Fruit fly (Drosophila melanogaster) whole organism, embryonic: ENCODE measurements around the gene Ctl1.

ENCODE experiments used
- Abd-B ChIP-seq: fragments of 200-800 bp; sonication (Bioruptor generic); optimal IDR thresholded peaks from 2 replicates; lab custom pipeline; 2018; ENCODE audit warnings: missing biosample characterization, mild to moderate bottlenecking, missing genetic modification characterization, moderate library complexity
- Adf1 ChIP-seq: fragments of 200-800 bp; sonication (Bioruptor generic); IDR thresholded peaks from 2 replicates; pipeline ENCODE4 v1.3.6; 2022; ENCODE audit warnings: missing biosample characterization, missing genetic modification characterization
- CG1024 ChIP-seq: fragments of 200-800 bp; sonication (Bioruptor generic); IDR thresholded peaks from 2 replicates; pipeline ENCODE4 v1.3.6; 2022; ENCODE audit warnings: missing biosample characterization, missing genetic modification characterization
- CG10366 ChIP-seq: fragments of 200-800 bp; sonication (Bioruptor generic); IDR thresholded peaks from 2 replicates; pipeline ENCODE4 v1.3.6; 2022; ENCODE audit warnings: missing biosample characterization, missing genetic modification characterization
- CG12219 ChIP-seq: fragments of 200-800 bp; sonication (Bioruptor generic); optimal IDR thresholded peaks from 3 replicates; lab custom pipeline; 2018; ENCODE audit warnings: missing biosample characterization, mild to moderate bottlenecking, missing genetic modification characterization
- CG13624 ChIP-seq: fragments of 200-800 bp; sonication (Bioruptor generic); optimal IDR thresholded peaks from 2 replicates; lab custom pipeline; 2016; ENCODE audit warnings: missing biosample characterization, missing genetic modification characterization
- CG13894 ChIP-seq: fragments of 200-800 bp; sonication (Bioruptor generic); optimal IDR thresholded peaks from 3 replicates; lab custom pipeline; 2018; ENCODE audit warnings: missing biosample characterization, mild to moderate bottlenecking, missing genetic modification characterization, moderate library complexity
- CG15479 ChIP-seq: fragments of 200-800 bp; sonication (Bioruptor generic); optimal IDR thresholded peaks from 3 replicates; lab custom pipeline; 2019; ENCODE audit warnings: missing biosample characterization, mild to moderate bottlenecking, missing genetic modification characterization, moderate library complexity
- CG1647 ChIP-seq: fragments of 200-800 bp; sonication (Bioruptor generic); optimal IDR thresholded peaks from 3 replicates; lab custom pipeline; 2016; ENCODE audit warnings: missing biosample characterization, missing genetic modification characterization
- CG16815 ChIP-seq: fragments of 200-800 bp; sonication (Bioruptor generic); optimal IDR thresholded peaks from 3 replicates; lab custom pipeline; 2017; ENCODE audit warnings: missing biosample characterization, mild to moderate bottlenecking, missing genetic modification characterization
- CG1832 ChIP-seq: fragments of 200-800 bp; sonication (Bioruptor generic); optimal IDR thresholded peaks from 2 replicates; lab custom pipeline; 2017; ENCODE audit warnings: missing biosample characterization, mild to moderate bottlenecking, missing genetic modification characterization, inconsistent platforms
- CG2712 ChIP-seq: fragments of 200-800 bp; optimal IDR thresholded peaks from 3 replicates; lab custom pipeline; 2019; ENCODE audit warnings: missing biosample characterization, mild to moderate bottlenecking, missing genetic modification characterization, moderate library complexity
- CG30020 ChIP-seq: fragments of 200-800 bp; optimal IDR thresholded peaks from 2 replicates; lab custom pipeline; 2019; ENCODE audit warnings: missing biosample characterization, mild to moderate bottlenecking, missing genetic modification characterization, moderate library complexity
- CG31388 ChIP-seq: fragments of 200-800 bp; sonication (Bioruptor generic); optimal IDR thresholded peaks from 2 replicates; lab custom pipeline; 2016; ENCODE audit warnings: missing biosample characterization, missing genetic modification characterization
- CG4617 ChIP-seq: fragments of 200-800 bp; sonication (Bioruptor generic); optimal IDR thresholded peaks from 3 replicates; lab custom pipeline; 2016; ENCODE audit warnings: missing biosample characterization, missing genetic modification characterization, borderline replicate concordance
- CG5245 ChIP-seq: fragments of 200-800 bp; sonication (Bioruptor generic); optimal IDR thresholded peaks from 3 replicates; lab custom pipeline; 2016; ENCODE audit warnings: missing biosample characterization, missing genetic modification characterization
- CG6791 ChIP-seq: fragments of 200-800 bp; sonication (Bioruptor generic); IDR thresholded peaks from 3 replicates; pipeline ENCODE4 v1.3.6; 2022; ENCODE audit warnings: missing biosample characterization, missing genetic modification characterization; ENCODE audit not compliant: partially characterized antibody
- CG7839 ChIP-seq: fragments of 200-800 bp; sonication (Bioruptor generic); optimal IDR thresholded peaks from 3 replicates; lab custom pipeline; 2018; ENCODE audit warnings: missing biosample characterization, mild to moderate bottlenecking, missing genetic modification characterization, moderate library complexity
- CG7987 ChIP-seq: fragments of 200-800 bp; sonication (Bioruptor generic); optimal IDR thresholded peaks from 2 replicates; lab custom pipeline; 2018; ENCODE audit warnings: missing biosample characterization, mild to moderate bottlenecking, missing genetic modification characterization, moderate library complexity
- CG8924 ChIP-seq: fragments of 200-800 bp; optimal IDR thresholded peaks from 3 replicates; lab custom pipeline; 2019; ENCODE audit warnings: missing biosample characterization, mild to moderate bottlenecking, missing genetic modification characterization, moderate library complexity
- CHES-1-like ChIP-seq: fragments of 200-800 bp; sonication (Bioruptor generic); optimal IDR thresholded peaks from 2 replicates; lab custom pipeline; 2016; ENCODE audit warnings: missing biosample characterization, missing genetic modification characterization
- Deaf1 ChIP-seq: fragments of 200-800 bp; optimal IDR thresholded peaks from 3 replicates; lab custom pipeline; 2019; ENCODE audit warnings: missing biosample characterization, mild to moderate bottlenecking, missing genetic modification characterization, moderate library complexity
- Dfd ChIP-seq, 2 experiments: fragments of >200 bp; optimal IDR thresholded peaks; 2 replicates each; lab custom pipeline; 2017; ENCODE audit warnings: missing biosample characterization in 2 of 2, missing genetic modification characterization in 2 of 2
- Eip74EF ChIP-seq, 2 experiments: fragments of 200-800 bp in 1 of 2; fragments of >200 bp in 1 of 2; sonication (Bioruptor generic) in 1 of 2; optimal IDR thresholded peaks; 2 replicates each; lab custom pipeline; 2017 to 2019; ENCODE audit warnings: missing biosample characterization in 2 of 2, missing genetic modification characterization in 2 of 2, mild to moderate bottlenecking in 1 of 2, moderate library complexity in 1 of 2
- Elba2 ChIP-seq: fragments of 200-800 bp; sonication (Bioruptor generic); optimal IDR thresholded peaks from 3 replicates; lab custom pipeline; 2016; ENCODE audit warnings: missing biosample characterization, missing genetic modification characterization
- Ets97D ChIP-seq: fragments of 200-800 bp; sonication (Bioruptor generic); optimal IDR thresholded peaks from 3 replicates; lab custom pipeline; 2016; ENCODE audit warnings: missing biosample characterization, missing genetic modification characterization
- GATAe ChIP-seq: fragments of 200-800 bp; sonication (Bioruptor generic); conservative IDR thresholded peaks from 2 replicates; pipeline ENCODE4 v1.3.6; 2022; ENCODE audit warnings: missing biosample characterization, missing genetic modification characterization
- H2.0 ChIP-seq: fragments of 200-800 bp; sonication (Bioruptor generic); IDR thresholded peaks from 2 replicates; pipeline ENCODE4 v1.3.6; 2022; ENCODE audit warnings: missing biosample characterization, missing genetic modification characterization
- Hr78 ChIP-seq, 2 experiments: fragments of 200-800 bp in 1 of 2; fragments of >200 bp in 1 of 2; sonication (Bioruptor generic) in 1 of 2; optimal IDR thresholded peaks; 2 replicates each; lab custom pipeline; 2017 to 2019; ENCODE audit warnings: missing biosample characterization in 2 of 2, missing genetic modification characterization in 2 of 2, mild to moderate bottlenecking in 1 of 2, moderate library complexity in 1 of 2
- Lim3 ChIP-seq: fragments of 200-800 bp; sonication (Bioruptor generic); IDR thresholded peaks from 2 replicates; pipeline ENCODE4 v1.3.6; 2022; ENCODE audit warnings: missing biosample characterization, missing genetic modification characterization
- Med ChIP-seq: fragments of 200-800 bp; sonication (Bioruptor generic); peaks from one replicate; lab custom pipeline; 2016; ENCODE audit warnings: missing biosample characterization, missing genetic modification characterization, mild to moderate bottlenecking, inconsistent platforms, moderate library complexity
- Ravus ChIP-seq: fragments of 200-800 bp; sonication (Bioruptor generic); IDR thresholded peaks from 2 replicates; pipeline ENCODE4 v1.3.6; 2022; ENCODE audit warnings: missing biosample characterization, missing genetic modification characterization
- Rfx ChIP-seq: fragments of 200-800 bp; sonication (Bioruptor generic); IDR thresholded peaks from 2 replicates; pipeline ENCODE4 v1.3.6; 2022; ENCODE audit warnings: missing biosample characterization, missing genetic modification characterization
- Six4 ChIP-seq: fragments of 200-800 bp; sonication (Bioruptor generic); optimal IDR thresholded peaks from 2 replicates; lab custom pipeline; 2016; ENCODE audit warnings: missing biosample characterization, missing genetic modification characterization
- Sox100B ChIP-seq: fragments of 200-800 bp; sonication (Bioruptor generic); optimal IDR thresholded peaks from 3 replicates; lab custom pipeline; 2018; ENCODE audit warnings: missing biosample characterization, mild to moderate bottlenecking, missing genetic modification characterization
- Xrp1 ChIP-seq: fragments of 200-800 bp; sonication (Bioruptor generic); IDR thresholded peaks from 2 replicates; pipeline ENCODE4 v1.3.6; 2022; ENCODE audit warnings: missing biosample characterization, missing genetic modification characterization
- cas ChIP-seq: fragments of 200-800 bp; sonication (Bioruptor generic); IDR thresholded peaks from 2 replicates; pipeline ENCODE4 v1.3.6; 2022; ENCODE audit warnings: missing biosample characterization, missing genetic modification characterization
- da ChIP-seq: fragments of 200-800 bp; sonication (Bioruptor generic); optimal IDR thresholded peaks from 2 replicates; lab custom pipeline; 2016; ENCODE audit warnings: missing biosample characterization, missing genetic modification characterization
- ems ChIP-seq: fragments of 200-800 bp; sonication (Bioruptor generic); optimal IDR thresholded peaks from 3 replicates; lab custom pipeline; 2016; ENCODE audit warnings: missing biosample characterization, missing genetic modification characterization
- eyg ChIP-seq: fragments of 200-800 bp; sonication (Bioruptor generic); optimal IDR thresholded peaks from 3 replicates; lab custom pipeline; 2016; ENCODE audit warnings: missing biosample characterization, missing genetic modification characterization
- fd96Cb ChIP-seq: fragments of 200-800 bp; sonication (Bioruptor generic); optimal IDR thresholded peaks from 2 replicates; lab custom pipeline; 2018; ENCODE audit warnings: missing biosample characterization, mild to moderate bottlenecking, missing genetic modification characterization, moderate library complexity
- gcm ChIP-seq: fragments of 200-800 bp; sonication (Bioruptor generic); optimal IDR thresholded peaks from 2 replicates; lab custom pipeline; 2019; ENCODE audit warnings: missing biosample characterization, mild to moderate bottlenecking, missing genetic modification characterization, moderate library complexity
- grau ChIP-seq: fragments of 200-800 bp; optimal IDR thresholded peaks from 3 replicates; lab custom pipeline; 2019; ENCODE audit warnings: missing biosample characterization, mild to moderate bottlenecking, missing genetic modification characterization, moderate library complexity
- hth ChIP-seq: fragments of >200 bp; optimal IDR thresholded peaks from 2 replicates; lab custom pipeline; 2017; ENCODE audit warnings: inconsistent platforms
- nerfin-1 ChIP-seq: fragments of 200-800 bp; sonication (Bioruptor generic); optimal IDR thresholded peaks from 3 replicates; lab custom pipeline; 2019; ENCODE audit warnings: missing biosample characterization, mild to moderate bottlenecking, missing genetic modification characterization, moderate library complexity
- pfk ChIP-seq: fragments of 200-800 bp; sonication (Bioruptor generic); optimal IDR thresholded peaks from 2 replicates; lab custom pipeline; 2018; ENCODE audit warnings: missing biosample characterization, mild to moderate bottlenecking, missing genetic modification characterization, moderate library complexity
- pzg ChIP-seq: fragments of 200-800 bp; sonication (Bioruptor generic); optimal IDR thresholded peaks from 3 replicates; lab custom pipeline; 2018; ENCODE audit warnings: missing biosample characterization, mild to moderate bottlenecking, missing genetic modification characterization, moderate library complexity
- ranshi ChIP-seq: fragments of 200-800 bp; sonication (Bioruptor generic); IDR thresholded peaks from 2 replicates; pipeline ENCODE4 v1.3.6; 2022; ENCODE audit warnings: missing biosample characterization, missing genetic modification characterization
- rib ChIP-seq: fragments of 200-800 bp; sonication (Bioruptor generic); IDR thresholded peaks from 2 replicates; pipeline ENCODE4 v1.3.6; 2022; ENCODE audit warnings: missing biosample characterization, missing genetic modification characterization
- seq ChIP-seq: fragments of 200-800 bp; sonication (Bioruptor generic); IDR thresholded peaks from 2 replicates; pipeline ENCODE4 v1.3.6; 2022; ENCODE audit warnings: missing biosample characterization, missing genetic modification characterization
- tap ChIP-seq: fragments of 200-800 bp; optimal IDR thresholded peaks from 3 replicates; lab custom pipeline; 2019; ENCODE audit warnings: missing biosample characterization, mild to moderate bottlenecking, missing genetic modification characterization, moderate library complexity
- usp ChIP-seq: fragments of >200 bp; optimal IDR thresholded peaks from 2 replicates; lab custom pipeline; 2017; ENCODE audit warnings: missing biosample characterization, missing genetic modification characterization

Gene Ctl1

dm6 chr3L:4232227-4232626, 45.5 kb upstream of the Ctl1 start (continued):
- TF ChIP-seq pfk (GFP tag; lab: Kevin White, UChicago) (no peak), H2.0 (GFP tag; lab: Robert Waterston, UW) (no peak), ranshi (no peak), CG8924 (tag; lab: Kevin White, UChicago) (no peak), CG5245 (GFP tag; lab: Kevin White, UChicago) (no peak), Six4 (GFP tag; lab: Kevin White, UChicago) (no peak), CG7987 (GFP tag; lab: Kevin White, UChicago) (no peak), Hr78 (GFP tag; optimal IDR thresholded peaks at IDR 0.05; lab: Kevin White, UChicago) (peak in 1 of 2 experiments; percentile 76), CHES-1-like (GFP tag; lab: Kevin White, UChicago) (no peak), Deaf1 (tag; lab: Kevin White, UChicago) (peak; percentile 43), ems (GFP tag; lab: Kevin White, UChicago) (no peak), Elba2 (GFP tag; lab: Kevin White, UChicago) (no peak), usp (GFP tag; lab: Kevin White, UChicago) (no peak), da (GFP tag; lab: Kevin White, UChicago) (no peak), Sox100B (GFP tag; lab: Kevin White, UChicago) (no peak), CG13624 (GFP tag; lab: Kevin White, UChicago) (no peak), Dfd (GFP tag; optimal IDR thresholded peaks at IDR 0.05; lab: Kevin White, UChicago) (no peak), Adf1 (GFP tag; lab: Robert Waterston, UW) (no peak), CG15479 (GFP tag; lab: Kevin White, UChicago) (peak; percentile 64), CG16815 (no peak), CG1024 (GFP tag; lab: Robert Waterston, UW) (no peak), seq (GFP tag; lab: Robert Waterston, UW) (0 out of 2 replicates have a peak, but pooled peaks have one; percentile 15), Eip74EF (GFP tag; optimal IDR thresholded peaks at IDR 0.05; lab: Kevin White, UChicago) (no peak), CG4617 (GFP tag; lab: Kevin White, UChicago) (no peak), Rfx (GFP tag; lab: Robert Waterston, UW) (no peak), rib (GFP tag; lab: Robert Waterston, UW) (no peak), cas (GFP tag; lab: Robert Waterston, UW) (no peak), Abd-B (GFP tag; lab: Kevin White, UChicago) (no peak), CG2712 (tag; lab: Kevin White, UChicago) (no peak), CG1647 (no peak), CG13894 (tag; lab: Kevin White, UChicago) (no peak), GATAe (GFP tag; lab: Robert Waterston, UW) (no peak), Xrp1 (GFP tag; lab: Robert Waterston, UW) (peak; percentile 42; the same call in 1 of the 2 replicates), CG1832 (GFP tag; lab: Kevin White, UChicago) (peak; percentile 33), tap (no peak), fd96Cb (tag; lab: Kevin White, UChicago) (no peak), Ravus (GFP tag; lab: Robert Waterston, UW) (no peak), grau (no peak), CG10366 (GFP tag; lab: Robert Waterston, UW) (no peak), nerfin-1 (tag; lab: Kevin White, UChicago) (no peak), CG30020 (tag; lab: Kevin White, UChicago) (no peak), CG31388 (GFP tag; lab: Kevin White, UChicago) (no peak), Lim3 (no peak), eyg (GFP tag; lab: Kevin White, UChicago) (no peak), pzg (GFP tag; lab: Kevin White, UChicago) (no peak), hth (lab: Kevin White, UChicago) (no peak), CG6791 (no peak), Med (GFP tag; lab: Kevin White, UChicago) (no peak), gcm (GFP tag; lab: Kevin White, UChicago) (peak; percentile 56), CG7839 (tag; lab: Kevin White, UChicago) (no peak), CG12219 (GFP tag; lab: Kevin White, UChicago) (no peak), Ets97D (GFP tag; lab: Kevin White, UChicago) (no peak)
